Fruit fly (Drosophila melanogaster) whole organism, embryonic: ENCODE data around the gene UbcE2H.

Experiments used
- CG10321 ChIP-seq: fragments of 200-800 bp; sonication (Bioruptor generic); IDR thresholded peaks from 2 replicates; pipeline ENCODE4 v1.3.6; 2022; ENCODE audit warnings: missing biosample characterization, missing genetic modification characterization
- CG11504 ChIP-seq: fragments of 200-800 bp; sonication (Bioruptor generic); optimal IDR thresholded peaks from 3 replicates; lab custom pipeline; 2019; ENCODE audit warnings: missing biosample characterization, mild to moderate bottlenecking, missing genetic modification characterization, moderate library complexity
- CG11696 ChIP-seq: fragments of 200-800 bp; sonication (Bioruptor generic); IDR thresholded peaks from 2 replicates; pipeline ENCODE4 v1.3.6; 2022; ENCODE audit warnings: missing biosample characterization, missing genetic modification characterization
- CG11723 ChIP-seq: fragments of 200-800 bp; sonication (Bioruptor generic); optimal IDR thresholded peaks from 2 replicates; lab custom pipeline; 2017; ENCODE audit warnings: missing biosample characterization, mild to moderate bottlenecking, missing genetic modification characterization
- CG1529 ChIP-seq: fragments of 200-800 bp; sonication (Bioruptor generic); optimal IDR thresholded peaks from 3 replicates; lab custom pipeline; 2018; ENCODE audit warnings: missing biosample characterization, missing genetic modification characterization
- CG1603 ChIP-seq: fragments of 200-800 bp; sonication (Bioruptor generic); optimal IDR thresholded peaks from 2 replicates; lab custom pipeline; 2019; ENCODE audit warnings: missing biosample characterization, mild to moderate bottlenecking, missing genetic modification characterization, moderate library complexity
- CG16779 ChIP-seq: fragments of 200-800 bp; sonication (Bioruptor generic); IDR thresholded peaks from 2 replicates; pipeline ENCODE4 v1.3.6; 2022; ENCODE audit warnings: missing biosample characterization, missing genetic modification characterization
- CG17359 ChIP-seq: fragments of 200-800 bp; sonication (Bioruptor generic); optimal IDR thresholded peaks from 3 replicates; lab custom pipeline; 2018; ENCODE audit warnings: missing biosample characterization, mild to moderate bottlenecking, missing genetic modification characterization, moderate library complexity
- CG18262 ChIP-seq: fragments of 200-800 bp; optimal IDR thresholded peaks from 3 replicates; lab custom pipeline; 2019; ENCODE audit warnings: missing biosample characterization, mild to moderate bottlenecking, missing genetic modification characterization, moderate library complexity
- CG31441 ChIP-seq: fragments of 200-800 bp; sonication (Bioruptor generic); IDR thresholded peaks from 2 replicates; pipeline ENCODE4 v1.3.6; 2022; ENCODE audit warnings: missing biosample characterization, missing genetic modification characterization
- CG32767 ChIP-seq: fragments of 200-800 bp; sonication (Bioruptor generic); IDR thresholded peaks from 2 replicates; pipeline ENCODE4 v1.3.6; 2022; ENCODE audit warnings: missing biosample characterization, missing genetic modification characterization
- CG33213 ChIP-seq: fragments of 200-800 bp; sonication (Bioruptor generic); optimal IDR thresholded peaks from 3 replicates; lab custom pipeline; 2016; ENCODE audit warnings: missing biosample characterization, missing genetic modification characterization
- CG33557 ChIP-seq: fragments of 200-800 bp; sonication (Bioruptor generic); optimal IDR thresholded peaks from 2 replicates; lab custom pipeline; 2019; ENCODE audit warnings: missing biosample characterization, mild to moderate bottlenecking, missing genetic modification characterization, moderate library complexity
- CG4360 ChIP-seq: fragments of 200-800 bp; sonication (Bioruptor generic); IDR thresholded peaks from 2 replicates; pipeline ENCODE4 v1.3.6; 2022; ENCODE audit warnings: missing biosample characterization, missing genetic modification characterization
- CG7372 ChIP-seq: fragments of 200-800 bp; sonication (Bioruptor generic); IDR thresholded peaks from 2 replicates; pipeline ENCODE4 v1.3.6; 2022; ENCODE audit warnings: missing biosample characterization, missing genetic modification characterization
- CG7963 ChIP-seq: fragments of 200-800 bp; sonication (Bioruptor generic); IDR thresholded peaks from 3 replicates; pipeline ENCODE4 v1.3.6; 2022; ENCODE audit warnings: missing biosample characterization, missing genetic modification characterization; ENCODE audit not compliant: partially characterized antibody
- Camta ChIP-seq: fragments of 200-800 bp; sonication (Bioruptor generic); optimal IDR thresholded peaks from 2 replicates; lab custom pipeline; 2016; ENCODE audit warnings: missing biosample characterization, missing genetic modification characterization
- Dad ChIP-seq: fragments of 200-800 bp; sonication (Bioruptor generic); optimal IDR thresholded peaks from 3 replicates; lab custom pipeline; 2016; ENCODE audit warnings: missing biosample characterization, missing genetic modification characterization
- Dp ChIP-seq: fragments of 200-800 bp; sonication (Bioruptor generic); optimal IDR thresholded peaks from 2 replicates; lab custom pipeline; 2018; ENCODE audit warnings: missing biosample characterization, mild to moderate bottlenecking, missing genetic modification characterization, moderate library complexity
- Fer2 ChIP-seq: fragments of 200-800 bp; sonication (Bioruptor generic); optimal IDR thresholded peaks from 2 replicates; lab custom pipeline; 2018; ENCODE audit warnings: missing biosample characterization, mild to moderate bottlenecking, missing genetic modification characterization, moderate library complexity
- HLH4C ChIP-seq: fragments of 200-800 bp; sonication (Bioruptor generic); IDR thresholded peaks from 3 replicates; pipeline ENCODE4 v1.3.6; 2022; ENCODE audit warnings: missing biosample characterization, missing genetic modification characterization; ENCODE audit not compliant: partially characterized antibody
- Hey ChIP-seq: fragments of 200-800 bp; sonication (Bioruptor generic); optimal IDR thresholded peaks from 3 replicates; lab custom pipeline; 2018; ENCODE audit warnings: missing biosample characterization, mild to moderate bottlenecking, missing genetic modification characterization
- Hr78 ChIP-seq, 2 experiments: fragments of 200-800 bp in 1 of 2; fragments of >200 bp in 1 of 2; sonication (Bioruptor generic) in 1 of 2; optimal IDR thresholded peaks; 2 replicates each; lab custom pipeline; 2017 to 2019; ENCODE audit warnings: missing biosample characterization in 2 of 2, missing genetic modification characterization in 2 of 2, mild to moderate bottlenecking in 1 of 2, moderate library complexity in 1 of 2
- Lhr ChIP-seq: fragments of 200-800 bp; sonication (Bioruptor generic); optimal IDR thresholded peaks from 3 replicates; lab custom pipeline; 2017; ENCODE audit warnings: mild to moderate bottlenecking, missing biosample characterization, missing genetic modification reagents, missing genetic modification characterization
- NfI ChIP-seq: fragments of 200-800 bp; sonication (Bioruptor generic); optimal IDR thresholded peaks from 3 replicates; lab custom pipeline; 2018; ENCODE audit warnings: missing biosample characterization, mild to moderate bottlenecking, missing genetic modification characterization, moderate library complexity
- Oli ChIP-seq: fragments of 200-800 bp; sonication (Bioruptor generic); optimal IDR thresholded peaks from 2 replicates; lab custom pipeline; 2018; ENCODE audit warnings: missing biosample characterization, mild to moderate bottlenecking, missing genetic modification characterization, moderate library complexity
- Opbp ChIP-seq: fragments of 200-800 bp; sonication (Bioruptor generic); IDR thresholded peaks from 3 replicates; pipeline ENCODE4 v1.3.6; 2022; ENCODE audit warnings: missing biosample characterization, missing genetic modification characterization; ENCODE audit not compliant: partially characterized antibody
- Trl ChIP-seq, 3 experiments: fragments of >200 bp in 2 of 3; fragments of 200-800 bp in 1 of 3; sonication (Bioruptor generic) in 1 of 3; optimal IDR thresholded peaks; 2 replicates in 1 of 3; 3 replicates in 2 of 3; lab custom pipeline; 2016 to 2017; ENCODE audit warnings: missing biosample characterization in 1 of 3, missing genetic modification characterization in 1 of 3
- bowl ChIP-seq: fragments of 200-800 bp; sonication (Bioruptor generic); IDR thresholded peaks from 2 replicates; pipeline ENCODE4 v1.3.6; 2022; ENCODE audit warnings: missing biosample characterization, missing genetic modification characterization
- caup ChIP-seq: fragments of 200-800 bp; sonication (Bioruptor generic); optimal IDR thresholded peaks from 3 replicates; lab custom pipeline; 2017; ENCODE audit warnings: missing biosample characterization, mild to moderate bottlenecking, missing genetic modification characterization, moderate library complexity; ENCODE audit not compliant: severe bottlenecking
- dm ChIP-seq: fragments of 200-800 bp; sonication (Bioruptor generic); optimal IDR thresholded peaks from 3 replicates; lab custom pipeline; 2016; ENCODE audit warnings: missing biosample characterization, missing genetic modification characterization
- ems ChIP-seq: fragments of 200-800 bp; sonication (Bioruptor generic); optimal IDR thresholded peaks from 3 replicates; lab custom pipeline; 2016; ENCODE audit warnings: missing biosample characterization, missing genetic modification characterization
- exex ChIP-seq: fragments of 200-800 bp; sonication (Bioruptor generic); optimal IDR thresholded peaks from 4 replicates; lab custom pipeline; 2018; ENCODE audit warnings: missing biosample characterization, mild to moderate bottlenecking, missing genetic modification characterization, moderate library complexity
- gt ChIP-seq: fragments of 200-800 bp; sonication (Bioruptor generic); IDR thresholded peaks from 2 replicates; pipeline ENCODE4 v1.3.6; 2022; ENCODE audit warnings: missing biosample characterization, missing genetic modification characterization
- h ChIP-seq: fragments of >200 bp; optimal IDR thresholded peaks from 2 replicates; lab custom pipeline; 2017
- hbn ChIP-seq: fragments of 200-800 bp; sonication (Bioruptor generic); IDR thresholded peaks from 2 replicates; pipeline ENCODE4 v1.3.6; 2022; ENCODE audit warnings: missing biosample characterization, missing genetic modification characterization; ENCODE audit not compliant: partially characterized antibody
- her ChIP-seq: fragments of 200-800 bp; sonication (Bioruptor generic); optimal IDR thresholded peaks from 2 replicates; lab custom pipeline; 2016; ENCODE audit warnings: missing biosample characterization, missing genetic modification characterization
- mirr ChIP-seq: fragments of 200-800 bp; sonication (Bioruptor generic); optimal IDR thresholded peaks from 3 replicates; lab custom pipeline; 2018; ENCODE audit warnings: missing biosample characterization, mild to moderate bottlenecking, missing genetic modification characterization
- nmo ChIP-seq: fragments of 200-800 bp; sonication (Bioruptor generic); optimal IDR thresholded peaks from 2 replicates; lab custom pipeline; 2018; ENCODE audit warnings: missing biosample characterization, mild to moderate bottlenecking, missing genetic modification characterization, moderate library complexity
- org-1 ChIP-seq: fragments of 200-800 bp; sonication (Bioruptor generic); optimal IDR thresholded peaks from 2 replicates; lab custom pipeline; 2017; ENCODE audit warnings: missing biosample characterization, missing genetic modification characterization
- pros ChIP-seq: fragments of 200-800 bp; sonication (Bioruptor generic); optimal IDR thresholded peaks from 3 replicates; lab custom pipeline; 2019; ENCODE audit warnings: missing biosample characterization, mild to moderate bottlenecking, missing genetic modification characterization, moderate library complexity
- ssp ChIP-seq: fragments of 200-800 bp; sonication (Bioruptor generic); IDR thresholded peaks from 2 replicates; pipeline ENCODE4 v1.3.6; 2022; ENCODE audit warnings: missing biosample characterization, missing genetic modification characterization
- tin ChIP-seq: fragments of 200-800 bp; sonication (Bioruptor generic); optimal IDR thresholded peaks from 3 replicates; lab custom pipeline; 2016; ENCODE audit warnings: missing biosample characterization, missing genetic modification characterization
- trh ChIP-seq: fragments of 200-800 bp; sonication (Bioruptor generic); optimal IDR thresholded peaks from 2 replicates; lab custom pipeline; 2016; ENCODE audit warnings: missing biosample characterization, missing genetic modification characterization
- vnd ChIP-seq: fragments of 200-800 bp; sonication (Bioruptor generic); IDR thresholded peaks from 3 replicates; pipeline ENCODE4 v1.3.6; 2022; ENCODE audit warnings: missing biosample characterization, missing genetic modification characterization; ENCODE audit not compliant: partially characterized antibody
- vvl ChIP-seq: fragments of 200-800 bp; sonication (Bioruptor generic); IDR thresholded peaks from 2 replicates; pipeline ENCODE4 v1.3.6; 2022; ENCODE audit warnings: missing biosample characterization, missing genetic modification characterization
- zen ChIP-seq: fragments of 200-800 bp; sonication (Bioruptor generic); optimal IDR thresholded peaks from 3 replicates; lab custom pipeline; 2018; ENCODE audit warnings: missing biosample characterization, mild to moderate bottlenecking, missing genetic modification characterization, moderate library complexity
- zfh2 ChIP-seq: fragments of 200-800 bp; sonication (Bioruptor generic); optimal IDR thresholded peaks from 2 replicates; lab custom pipeline; 2016; ENCODE audit warnings: missing biosample characterization, missing genetic modification characterization

The UbcE2H gene

dm6 chrX:8092075-8092682, 1.7 kb downstream of the UbcE2H start (continued):
- TF ChIP-seq ssp (GFP tag; lab: Robert Waterston, UW) = peak; percentile 82
- no peak for TF ChIP-seq CG7963 (GFP tag; lab: Robert Waterston, UW)
- TF ChIP-seq tin (GFP tag; lab: Kevin White, UChicago) = peak; percentile 93
- peak; percentile 96 for TF ChIP-seq CG17359
- TF ChIP-seq exex (tag; lab: Kevin White, UChicago) = peak; percentile 82
- peak; percentile 92 for TF ChIP-seq caup (GFP tag; lab: Kevin White, UChicago)
- TF ChIP-seq nmo = peak; percentile 97
- TF ChIP-seq Dad (GFP tag; lab: Kevin White, UChicago) = peak; percentile 76
- no peak for TF ChIP-seq vnd (GFP tag; lab: Robert Waterston, UW)
- peak; percentile 94 for TF ChIP-seq CG31441
- peak; percentile 57 for TF ChIP-seq her
- TF ChIP-seq CG10321 (GFP tag; lab: Robert Waterston, UW) = peak; percentile 63; the same call in 1 of the 2 replicates
- TF ChIP-seq h (lab: Kevin White, UChicago) = no peak
- peak; percentile 64; the same call in 1 of the 2 replicates for TF ChIP-seq bowl (GFP tag; lab: Robert Waterston, UW)
- peak; percentile 66 for TF ChIP-seq pros (GFP tag; lab: Kevin White, UChicago)
- TF ChIP-seq Opbp (GFP tag; lab: Robert Waterston, UW) = no peak
- peak; percentile 71 for TF ChIP-seq Hey (tag; lab: Kevin White, UChicago)
- TF ChIP-seq CG33557 (GFP tag; lab: Kevin White, UChicago) = peak; percentile 91
- peak; percentile 11 for TF ChIP-seq Dp (GFP tag; lab: Kevin White, UChicago)
- TF ChIP-seq CG33213 (GFP tag; lab: Kevin White, UChicago) = peak; percentile 18
- TF ChIP-seq ems = peak; percentile 77
- TF ChIP-seq CG16779 (GFP tag; lab: Robert Waterston, UW) = 0 out of 2 replicates have a peak, but pooled peaks have one; percentile 40
- peak; percentile 96 for TF ChIP-seq Oli (tag; lab: Kevin White, UChicago)
- TF ChIP-seq Camta = peak; percentile 88
- peak; percentile 71 for TF ChIP-seq zfh2 (GFP tag; lab: Kevin White, UChicago)
- peak; percentile 95 for TF ChIP-seq NfI
- peak in 1 of 2 experiments; percentile 77 for TF ChIP-seq Hr78 (GFP tag; optimal IDR thresholded peaks at IDR 0.05; lab: Kevin White, UChicago)
- no peak for TF ChIP-seq HLH4C (GFP tag; lab: Robert Waterston, UW)
- peak; percentile 60 for TF ChIP-seq dm (GFP tag; lab: Kevin White, UChicago)
- peak; percentile 80 for TF ChIP-seq Lhr
- TF ChIP-seq zen (tag; lab: Kevin White, UChicago) = peak; percentile 82
- TF ChIP-seq CG32767 (GFP tag; lab: Robert Waterston, UW) = peak; percentile 92
- TF ChIP-seq Trl (optimal IDR thresholded peaks at IDR 0.05; lab: Kevin White, UChicago) = peak; percentile 88 to 93
- peak; percentile 79 for TF ChIP-seq Trl (GFP tag; optimal IDR thresholded peaks at IDR 0.05; lab: Kevin White, UChicago)
- TF ChIP-seq CG7372 (GFP tag; lab: Robert Waterston, UW) = peak; percentile 92
- TF ChIP-seq vvl (GFP tag; lab: Robert Waterston, UW) = peak; percentile 91
- TF ChIP-seq gt (GFP tag; lab: Robert Waterston, UW) = peak; percentile 66
- TF ChIP-seq Fer2 = peak; percentile 92
- TF ChIP-seq CG11696 (GFP tag; lab: Robert Waterston, UW) = peak; percentile 57; the same call in 1 of the 2 replicates
- peak; percentile 85 for TF ChIP-seq trh (GFP tag; lab: Kevin White, UChicago)
- peak; percentile 96 for TF ChIP-seq CG11504 (tag; lab: Kevin White, UChicago)
- TF ChIP-seq CG1603 (tag; lab: Kevin White, UChicago) = peak; percentile 64
- TF ChIP-seq CG18262 (tag; lab: Kevin White, UChicago) = peak; percentile 97
- TF ChIP-seq mirr (GFP tag; lab: Kevin White, UChicago) = peak; percentile 77
- TF ChIP-seq CG1529 (GFP tag; lab: Kevin White, UChicago) = peak; percentile 93
- TF ChIP-seq CG4360 (GFP tag; lab: Robert Waterston, UW) = peak; percentile 42; the same call in 1 of the 2 replicates
- TF ChIP-seq hbn (GFP tag; lab: Robert Waterston, UW) = no peak
- TF ChIP-seq org-1 (GFP tag; lab: Kevin White, UChicago) = peak; percentile 94
- TF ChIP-seq CG11723 (GFP tag; lab: Kevin White, UChicago) = peak; percentile 92
